Worm (Caenorhabditis elegans) whole organism, mixed stage, embryonic: ENCODE results near the gene nsy-1.

ENCODE experiments used
- M03D4.4 ChIP-seq: sonication (generic microtip); optimal IDR thresholded peaks from 2 replicates; lab custom pipeline; 2017; ENCODE audit warnings: mild to moderate bottlenecking, missing genetic modification characterization, missing compliant biosample characterization
- bed-3 ChIP-seq: fragments of 200-800 bp; sonication (Bioruptor generic); optimal IDR thresholded peaks from 3 replicates; lab custom pipeline; 2018; ENCODE audit warnings: mild to moderate bottlenecking, missing genetic modification characterization, moderate library complexity, missing compliant biosample characterization
- blmp-1 ChIP-seq: fragments of 150-350 bp; optimal IDR thresholded peaks from 2 replicates; lab custom pipeline; 2014; ENCODE audit warnings: missing biosample characterization, missing genetic modification characterization
- ceh-39 ChIP-seq: fragments of 150-350 bp; optimal IDR thresholded peaks from 2 replicates; lab custom pipeline; 2014; ENCODE audit warnings: missing biosample characterization, missing genetic modification characterization
- ceh-43 ChIP-seq: fragments of 200-800 bp; sonication (Bioruptor generic); optimal IDR thresholded peaks from 2 replicates; lab custom pipeline; 2018; ENCODE audit warnings: mild to moderate bottlenecking, missing genetic modification characterization, moderate library complexity, missing compliant biosample characterization
- ceh-83 ChIP-seq: fragments of 200-800 bp; sonication (Bioruptor generic); optimal IDR thresholded peaks from 2 replicates; lab custom pipeline; 2018; ENCODE audit warnings: mild to moderate bottlenecking, missing genetic modification characterization, missing compliant biosample characterization
- ces-1 ChIP-seq: fragments of 150-350 bp; optimal IDR thresholded peaks from 2 replicates; lab custom pipeline; 2014; ENCODE audit warnings: missing biosample characterization, missing genetic modification reagents, missing genetic modification characterization
- cnd-1 ChIP-seq: fragments of 200-800 bp; sonication (Bioruptor generic); optimal IDR thresholded peaks from 2 replicates; lab custom pipeline; 2018; ENCODE audit warnings: mild to moderate bottlenecking, missing genetic modification characterization, missing compliant biosample characterization
- drap-1 ChIP-seq: fragments of 200-800 bp; sonication (Bioruptor generic); optimal IDR thresholded peaks from 3 replicates; lab custom pipeline; 2018; ENCODE audit warnings: mild to moderate bottlenecking, missing genetic modification characterization, missing compliant biosample characterization
- elt-1 ChIP-seq: sonication (generic microtip); optimal IDR thresholded peaks from 2 replicates; lab custom pipeline; 2017; ENCODE audit warnings: missing genetic modification characterization, mild to moderate bottlenecking, missing compliant biosample characterization, antibody characterized with exemption, moderate library complexity, borderline replicate concordance; ENCODE audit not compliant: insufficient read depth
- flh-1 ChIP-seq: fragments of 200-800 bp; sonication (Bioruptor generic); optimal IDR thresholded peaks from 2 replicates; lab custom pipeline; 2018; ENCODE audit warnings: mild to moderate bottlenecking, missing genetic modification characterization, moderate library complexity, missing compliant biosample characterization
- ham-2 ChIP-seq: fragments of 200-800 bp; sonication (Bioruptor generic); optimal IDR thresholded peaks from 2 replicates; lab custom pipeline; 2018; ENCODE audit warnings: mild to moderate bottlenecking, missing genetic modification characterization, missing compliant biosample characterization
- hlh-1 ChIP-seq: fragments of 150-350 bp; optimal IDR thresholded peaks from 2 replicates; lab custom pipeline; 2014; ENCODE audit warnings: missing biosample characterization, missing genetic modification reagents, missing genetic modification characterization
- lin-13 ChIP-seq: fragments of 150-350 bp; optimal IDR thresholded peaks from 2 replicates; lab custom pipeline; 2014; ENCODE audit warnings: missing biosample characterization, missing genetic modification characterization
- lin-32 ChIP-seq: fragments of 200-800 bp; sonication (Bioruptor generic); optimal IDR thresholded peaks from 2 replicates; lab custom pipeline; 2018; ENCODE audit warnings: mild to moderate bottlenecking, missing genetic modification characterization, missing compliant biosample characterization
- lsy-2 ChIP-seq: fragments of 150-350 bp; optimal IDR thresholded peaks from 2 replicates; lab custom pipeline; 2014; ENCODE audit warnings: missing biosample characterization, missing genetic modification characterization
- mep-1 ChIP-seq: fragments of 150-350 bp; optimal IDR thresholded peaks from 2 replicates; lab custom pipeline; 2017; ENCODE audit warnings: missing biosample characterization, missing genetic modification reagents, missing genetic modification characterization, inconsistent platforms
- mls-2 ChIP-seq: sonication (generic microtip); optimal IDR thresholded peaks from 2 replicates; lab custom pipeline; 2016; ENCODE audit warnings: mild to moderate bottlenecking, missing genetic modification characterization, moderate library complexity, missing compliant biosample characterization
- nhr-12 ChIP-seq: fragments of 150-350 bp; optimal IDR thresholded peaks from 2 replicates; lab custom pipeline; 2014; ENCODE audit warnings: missing biosample characterization, missing genetic modification characterization
- nhr-2 ChIP-seq: fragments of 150-350 bp; optimal IDR thresholded peaks from 2 replicates; lab custom pipeline; 2014; ENCODE audit warnings: missing biosample characterization, missing genetic modification characterization
- nhr-237 ChIP-seq: fragments of 150-350 bp; optimal IDR thresholded peaks from 2 replicates; lab custom pipeline; 2014; ENCODE audit warnings: missing biosample characterization, missing genetic modification characterization
- nhr-28 ChIP-seq: fragments of 150-350 bp; optimal IDR thresholded peaks from 2 replicates; lab custom pipeline; 2014; ENCODE audit warnings: missing biosample characterization, missing genetic modification characterization
- pha-4 ChIP-seq: fragments of 150-350 bp; optimal IDR thresholded peaks from 2 replicates; lab custom pipeline; 2018; ENCODE audit warnings: missing biosample characterization, missing genetic modification reagents, missing genetic modification characterization
- sem-2 ChIP-seq: fragments of 200-800 bp; sonication (Bioruptor generic); optimal IDR thresholded peaks from 2 replicates; lab custom pipeline; 2018; ENCODE audit warnings: mild to moderate bottlenecking, missing genetic modification characterization, missing compliant biosample characterization
- snpc-4 ChIP-seq: fragments of 150-350 bp; optimal IDR thresholded peaks from 2 replicates; lab custom pipeline; 2014; ENCODE audit warnings: missing biosample characterization, missing genetic modification characterization
- sptf-1 ChIP-seq: sonication (generic microtip); optimal IDR thresholded peaks from 2 replicates; lab custom pipeline; 2017; ENCODE audit warnings: mild to moderate bottlenecking, missing genetic modification characterization, moderate library complexity, missing compliant biosample characterization
- tbx-8 ChIP-seq: fragments of 200-800 bp; sonication (Bioruptor generic); optimal IDR thresholded peaks from 2 replicates; lab custom pipeline; 2018; ENCODE audit warnings: mild to moderate bottlenecking, missing genetic modification characterization, moderate library complexity, missing compliant biosample characterization
- unc-120 ChIP-seq: sonication (generic microtip); optimal IDR thresholded peaks from 2 replicates; lab custom pipeline; 2017; ENCODE audit warnings: missing genetic modification characterization, missing compliant biosample characterization; ENCODE audit not compliant: poor library complexity, severe bottlenecking
- unc-39 ChIP-seq: fragments of 150-350 bp; optimal IDR thresholded peaks from 2 replicates; lab custom pipeline; 2014; ENCODE audit warnings: missing biosample characterization, missing genetic modification characterization
- unc-62 ChIP-seq: fragments of 150-350 bp; optimal IDR thresholded peaks from 2 replicates; lab custom pipeline; 2014; ENCODE audit warnings: missing biosample characterization, missing genetic modification reagents, missing genetic modification characterization
- zip-8 ChIP-seq: fragments of 150-350 bp; optimal IDR thresholded peaks from 2 replicates; lab custom pipeline; 2014; ENCODE audit warnings: missing biosample characterization, missing genetic modification characterization
- ztf-11 ChIP-seq: fragments of 150-350 bp; optimal IDR thresholded peaks from 2 replicates; lab custom pipeline; 2014; ENCODE audit warnings: missing biosample characterization, missing genetic modification characterization

Gene nsy-1

ce11 chrII:4994939-4995338 is 27.6 kb upstream of the nsy-1 start, which contains the start of gene rnh-1.0:
TSS of gene rnh-1.0 (plus strand) at chrII:4995327.
- no peak for TF ChIP-seq ceh-83 (GFP tag; lab: Kevin White, UChicago)
- TF ChIP-seq lin-32 (GFP tag; lab: Kevin White, UChicago) = no peak
- no peak for TF ChIP-seq bed-3
- TF ChIP-seq ztf-11 = no peak
- no peak for TF ChIP-seq pha-4 (tag; lab: Kevin White, UChicago)
- TF ChIP-seq unc-39 (tag; lab: Kevin White, UChicago) = no peak
- TF ChIP-seq elt-1 (tag; lab: Kevin White, UChicago) = no peak
- TF ChIP-seq nhr-2 (tag; lab: Kevin White, UChicago) = no peak
- no peak for TF ChIP-seq sptf-1
- no peak for TF ChIP-seq ceh-43 (GFP tag; lab: Kevin White, UChicago)
- no peak for TF ChIP-seq mep-1
- TF ChIP-seq M03D4.4 = no peak
- TF ChIP-seq ham-2 (GFP tag; lab: Kevin White, UChicago) = no peak
- TF ChIP-seq nhr-237 (tag; lab: Kevin White, UChicago) = no peak
- no peak for TF ChIP-seq sem-2
- TF ChIP-seq blmp-1 (tag; lab: Kevin White, UChicago) = no peak
- no peak for TF ChIP-seq ces-1 (GFP tag; lab: Kevin White, UChicago)
- no peak for TF ChIP-seq unc-120 (tag; lab: Kevin White, UChicago)
- TF ChIP-seq, all 35 proteins: peak for 0

DNA sequence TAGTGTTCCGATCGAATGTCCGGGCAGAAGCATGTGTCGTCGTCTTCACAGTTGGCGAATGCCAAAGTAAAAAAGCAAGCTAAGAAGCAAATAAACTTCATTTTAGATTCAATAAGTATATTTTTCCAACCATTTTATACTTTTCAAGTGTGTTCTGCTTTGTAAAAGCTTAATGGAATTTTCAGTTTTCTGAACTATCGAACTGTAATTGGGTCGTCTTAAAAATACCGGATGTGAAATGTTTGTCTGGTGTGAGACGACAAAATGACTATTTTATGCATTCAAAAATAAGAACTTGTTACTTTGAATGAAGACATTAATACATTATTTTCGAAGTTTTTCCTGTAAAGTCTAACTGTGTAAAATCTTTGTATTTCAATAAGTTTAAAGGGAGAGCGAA is 23.9 kb upstream of the nsy-1 start, which contains the start of gene F59A6.11:
TSS of gene F59A6.11 (minus strand) at position 101 of the 400 bp plus-strand sequence.
- TF ChIP-seq zip-8 = no peak

DNA sequence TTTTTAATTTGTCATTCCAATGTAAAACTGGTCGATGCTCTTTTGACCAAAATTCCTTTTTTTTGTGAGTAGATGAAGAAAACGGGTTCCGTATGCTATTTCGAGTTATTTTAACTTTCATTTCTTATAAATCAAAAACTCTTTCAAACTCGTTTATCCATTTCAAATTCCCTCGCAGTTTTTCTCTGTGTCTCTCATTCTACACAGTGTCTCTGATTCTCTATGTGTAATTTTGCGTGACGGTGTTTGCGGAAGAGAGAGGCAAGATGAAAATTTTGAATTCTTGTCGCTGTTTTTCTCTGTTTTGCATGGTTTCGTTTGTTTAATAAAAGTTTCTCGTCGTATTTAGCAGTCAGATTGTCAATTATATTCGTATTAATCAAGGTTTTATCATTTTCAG is 23.4 kb upstream of the nsy-1 start, which contains the start of gene citk-2:
TSS of gene citk-2 (plus strand) at position 399 of the 400 bp plus-strand sequence.
- TF ChIP-seq nhr-28 (tag; lab: Kevin White, UChicago) = no peak
- TF ChIP-seq lin-13 (tag; lab: Kevin White, UChicago) = peak; percentile 53
- peak; percentile 86 for TF ChIP-seq nhr-237 (tag; lab: Kevin White, UChicago)

DNA sequence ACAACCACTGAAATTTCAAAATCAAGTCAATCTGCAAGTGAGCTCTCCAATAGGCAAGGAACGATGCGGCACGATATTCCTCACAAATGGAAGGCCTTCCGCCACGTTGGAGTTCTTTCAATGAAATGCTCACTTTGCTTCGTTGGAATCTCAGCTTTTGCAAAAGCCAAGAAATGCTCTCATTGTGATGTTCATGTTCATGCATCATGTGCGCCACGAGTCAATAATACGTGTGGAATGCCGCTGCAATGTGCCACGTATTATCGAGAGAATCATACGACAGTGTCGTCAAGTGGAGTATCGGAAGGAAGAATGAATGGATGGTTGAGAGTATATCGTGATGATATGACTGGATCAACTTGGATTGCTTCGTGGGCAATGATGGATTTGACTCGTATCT is 20.7 kb upstream of the nsy-1 start:
- TF ChIP-seq ceh-39 (tag; lab: Kevin White, UChicago) (no peak), nhr-2 (tag; lab: Kevin White, UChicago) (no peak), elt-1 (tag; lab: Kevin White, UChicago) (no peak), drap-1 (GFP tag; lab: Kevin White, UChicago) (no peak), nhr-28 (tag; lab: Kevin White, UChicago) (no peak), lin-13 (tag; lab: Kevin White, UChicago) (no peak), zip-8 (no peak), ham-2 (GFP tag; lab: Kevin White, UChicago) (no peak), snpc-4 (tag; lab: Kevin White, UChicago) (no peak), mls-2 (tag; lab: Kevin White, UChicago) (no peak), mep-1 (no peak), pha-4 (tag; lab: Kevin White, UChicago) (no peak), nhr-237 (tag; lab: Kevin White, UChicago) (no peak), flh-1 (GFP tag; lab: Kevin White, UChicago) (no peak), hlh-1 (no peak), unc-62 (GFP tag; lab: Kevin White, UChicago) (no peak)

DNA sequence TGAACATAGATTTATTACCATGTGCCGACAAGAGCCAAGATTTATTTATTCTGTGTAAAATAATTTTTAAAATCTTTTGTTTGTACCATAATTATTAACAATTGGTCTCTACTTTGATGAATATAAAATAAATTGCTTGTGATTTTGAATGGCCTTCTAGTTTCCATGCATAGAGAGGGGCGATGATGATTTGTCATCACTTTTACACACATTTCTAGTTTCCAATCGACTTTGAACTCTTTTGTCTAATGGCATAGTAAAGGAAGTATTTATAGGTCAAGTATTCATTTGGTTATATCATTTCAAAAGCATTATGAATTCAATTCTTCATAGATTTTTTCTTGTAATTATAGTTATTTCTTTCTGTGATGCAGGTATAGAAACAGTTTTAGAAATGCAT is 18.9 kb upstream of the nsy-1 start, which contains the start of gene F59A6.10:
TSS of gene F59A6.10 (plus strand) at position 301 of the 400 bp plus-strand sequence.
- TF ChIP-seq ceh-39 (tag; lab: Kevin White, UChicago) (no peak), flh-1 (GFP tag; lab: Kevin White, UChicago) (no peak), cnd-1 (tag; lab: Kevin White, UChicago) (no peak), nhr-12 (tag; lab: Kevin White, UChicago) (no peak), lsy-2 (tag; lab: Kevin White, UChicago) (no peak), sem-2 (no peak), ham-2 (GFP tag; lab: Kevin White, UChicago) (no peak), elt-1 (tag; lab: Kevin White, UChicago) (no peak), zip-8 (no peak), snpc-4 (tag; lab: Kevin White, UChicago) (no peak), tbx-8 (GFP tag; lab: Kevin White, UChicago) (no peak), pha-4 (tag; lab: Kevin White, UChicago) (no peak), ceh-83 (GFP tag; lab: Kevin White, UChicago) (no peak), unc-120 (tag; lab: Kevin White, UChicago) (no peak), unc-62 (GFP tag; lab: Kevin White, UChicago) (no peak), unc-39 (tag; lab: Kevin White, UChicago) (no peak), nhr-28 (tag; lab: Kevin White, UChicago) (no peak), bed-3 (no peak), mls-2 (tag; lab: Kevin White, UChicago) (no peak), drap-1 (GFP tag; lab: Kevin White, UChicago) (no peak)
- TF ChIP-seq, all 35 proteins: peak for 0
